Worm (Caenorhabditis elegans): ENCODE measurements around the gene C34E10.10.
A peak's percentile ranks its signal among the peaks of the same experiment; 100 is the strongest.

The C34E10.10 gene

DNA sequence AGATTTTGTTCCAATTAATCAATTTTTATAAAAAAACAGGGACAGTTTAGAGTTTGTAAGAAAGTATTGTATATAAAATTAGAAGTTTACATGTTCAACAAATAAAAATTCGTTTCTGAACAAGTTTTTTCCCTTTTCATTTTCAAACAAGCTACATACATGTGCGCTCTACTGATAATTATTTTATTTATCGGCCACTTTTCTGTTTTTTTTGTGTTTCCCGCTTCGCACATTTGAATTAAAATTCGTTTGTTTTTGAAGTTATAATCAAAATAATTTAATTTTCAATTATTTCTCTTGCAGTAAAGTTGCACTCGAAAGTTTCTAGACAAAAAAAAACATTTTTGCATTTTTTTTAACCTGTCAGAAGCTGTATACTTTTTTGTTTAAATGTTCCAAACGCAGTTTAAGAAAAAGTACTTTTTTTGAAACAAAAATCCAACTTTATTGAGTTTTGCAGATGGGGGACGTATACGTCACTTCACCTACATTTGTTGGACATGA is 37.0 kb downstream of the C34E10.10 start, which contains the start of gene hira-1 (continued):
- TF ChIP-seq hif-1 (tag; optimal IDR thresholded peaks at IDR 0.05) (no peak), lin-29 (GFP tag; IDR thresholded peaks at IDR 0.05) (no peak), pha-4 (GFP tag; IDR thresholded peaks at IDR 0.05) (no peak), pha-4 (tag; optimal IDR thresholded peaks at IDR 0.05) (no peak), nhr-111 (GFP tag; optimal IDR thresholded peaks at IDR 0.05) (no peak), set-16 (GFP tag; IDR thresholded peaks at IDR 0.05) (no peak), zip-11 (GFP tag; IDR thresholded peaks at IDR 0.05) (no peak), tra-1 (GFP tag; IDR thresholded peaks at IDR 0.05) (no peak), daf-19 (GFP tag; conservative IDR thresholded peaks at IDR 0.05) (no peak), ztf-7 (tag; optimal IDR thresholded peaks at IDR 0.05) (peak; percentile 9), arid-1 (GFP tag; conservative IDR thresholded peaks at IDR 0.05) (no peak), lsy-2 (tag; optimal IDR thresholded peaks at IDR 0.05) (peak in 1 of 2 experiments; percentile 65), madf-5 (GFP tag; IDR thresholded peaks at IDR 0.05) (no peak), cey-2 (tag; optimal IDR thresholded peaks at IDR 0.05; ENCODE audit: borderline replicate concordance, insufficient read depth) (no peak), T26A8.4 (GFP tag; IDR thresholded peaks at IDR 0.05) (no peak), pqm-1 (tag; optimal IDR thresholded peaks at IDR 0.05) (no peak), ceh-20 (GFP tag; IDR thresholded peaks at IDR 0.05) (no peak), Y105C5A.15 (GFP tag; IDR thresholded peaks at IDR 0.05) (no peak), ces-1 (GFP tag; optimal IDR thresholded peaks at IDR 0.05) (peak; percentile 6), rbr-2 (tag; optimal IDR thresholded peaks at IDR 0.05) (no peak), dmd-8 (GFP tag; IDR thresholded peaks at IDR 0.05) (no peak), aha-1 (tag) (no peak), lin-15B (tag; optimal IDR thresholded peaks at IDR 0.05) (no peak), nhr-237 (tag; optimal IDR thresholded peaks at IDR 0.05) (no peak), egl-43 (GFP tag; IDR thresholded peaks at IDR 0.05) (no peak), F10B5.3 (tag; optimal IDR thresholded peaks at IDR 0.05) (no peak), D1046.2 (GFP tag; IDR thresholded peaks at IDR 0.05) (no peak), nhr-48 (tag; optimal IDR thresholded peaks at IDR 0.05) (no peak), hlh-11 (tag; optimal IDR thresholded peaks at IDR 0.05) (no peak), nhr-42 (GFP tag; IDR thresholded peaks at IDR 0.05) (no peak), dve-1 (tag; optimal IDR thresholded peaks at IDR 0.05; ENCODE audit: insufficient read depth) (peak; percentile 33), spr-1 (tag; optimal IDR thresholded peaks at IDR 0.05) (no peak), unc-62 (GFP tag; optimal IDR thresholded peaks at IDR 0.05 in 1 of 2) (no peak), unc-62 (tag; optimal IDR thresholded peaks at IDR 0.05) (no peak), mes-2 (tag; optimal IDR thresholded peaks at IDR 0.05; ENCODE audit: poor library complexity, severe bottlenecking) (peak; percentile 63), aly-2 (tag; optimal IDR thresholded peaks at IDR 0.05) (no peak), nhr-10 (tag; optimal IDR thresholded peaks at IDR 0.05) (no peak), ceh-28 (tag; optimal IDR thresholded peaks at IDR 0.05) (no peak), lin-39 (tag; optimal IDR thresholded peaks at IDR 0.05) (no peak), hlh-30 (tag; optimal IDR thresholded peaks at IDR 0.05; ENCODE audit: insufficient read depth) (peak; percentile 39), attf-4 (tag; optimal IDR thresholded peaks at IDR 0.05) (no peak), ZK337.2 (GFP tag; IDR thresholded peaks at IDR 0.05) (no peak), mep-1 (tag; optimal IDR thresholded peaks at IDR 0.05) (peak; percentile 28)

DNA sequence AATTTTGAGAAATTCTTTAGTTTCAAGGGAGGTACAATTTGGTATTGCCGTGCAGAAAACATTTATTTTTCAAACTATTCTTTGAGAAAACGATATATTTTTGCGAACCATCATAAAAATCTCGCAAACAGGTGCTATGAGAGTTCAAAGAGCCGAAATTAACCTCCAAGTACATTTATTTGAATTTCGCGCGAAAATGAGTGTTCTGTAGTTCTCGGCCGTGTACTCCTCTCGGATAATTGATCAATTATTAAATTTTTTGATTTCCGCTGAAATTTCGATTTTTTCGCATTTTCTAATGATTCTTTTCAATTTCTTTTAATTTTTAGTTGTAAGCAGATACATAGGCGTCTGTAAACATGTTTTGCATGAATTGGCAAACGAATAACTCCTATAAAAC is 37.5 kb downstream of the C34E10.10 start:
- peak; percentile 44 for TF ChIP-seq lin-38 (GFP tag; IDR thresholded peaks at IDR 0.05)
- TF ChIP-seq dpl-1 (GFP tag; optimal IDR thresholded peaks at IDR 0.05): peak; percentile 88
- TF ChIP-seq ceh-82 (tag; optimal IDR thresholded peaks at IDR 0.05): no peak
- no peak for TF ChIP-seq nhr-6 (tag; optimal IDR thresholded peaks at IDR 0.05)
- TF ChIP-seq unc-130 (GFP tag; optimal IDR thresholded peaks at IDR 0.05): no peak
- peak in 1 of 2 experiments; percentile 27 for TF ChIP-seq hif-1 (tag; optimal IDR thresholded peaks at IDR 0.05)
- TF ChIP-seq hlh-30 (tag; optimal IDR thresholded peaks at IDR 0.05; ENCODE audit: insufficient read depth): no peak
- TF ChIP-seq F49E8.2 (tag; optimal IDR thresholded peaks at IDR 0.05; ENCODE audit: borderline replicate concordance): peak; percentile 16
- peak; percentile 58; the same call in 1 of the 2 replicates for TF ChIP-seq ZK337.2 (GFP tag; IDR thresholded peaks at IDR 0.05)
- peak in 1 of 2 experiments; percentile 27 for TF ChIP-seq lsy-2 (tag; optimal IDR thresholded peaks at IDR 0.05)
- TF ChIP-seq arid-1 (GFP tag; conservative IDR thresholded peaks at IDR 0.05): 0 out of 2 replicates have a peak, but pooled peaks have one; percentile 29
- TF ChIP-seq ZK546.5 (tag; optimal IDR thresholded peaks at IDR 0.05): no peak
- peak; percentile 88 for TF ChIP-seq mes-2 (tag; optimal IDR thresholded peaks at IDR 0.05; ENCODE audit: poor library complexity, severe bottlenecking)
- TF ChIP-seq dmd-6 (GFP tag; IDR thresholded peaks at IDR 0.05): peak; percentile 33; the same call in 1 of the 2 replicates

All from whole organism, L4 larva.